Worm (Caenorhabditis elegans) whole organism, L4/young adult: ENCODE measurements around the gene bckd-1A.

ENCODE experiments used
- W03F9.2 ChIP-seq: fragments of 150-350 bp; optimal IDR thresholded peaks from 2 replicates; lab custom pipeline; 2014; ENCODE audit warnings: missing biosample characterization, missing genetic modification characterization
- dao-5 ChIP-seq: sonication (generic microtip); optimal IDR thresholded peaks from 2 replicates; lab custom pipeline; 2016; ENCODE audit warnings: missing genotype, missing genetic modification characterization, moderate library complexity, missing compliant biosample characterization

ce11 chrIII:12918575-12918974 is 53.7 kb downstream of the bckd-1A start, which contains the start of gene Y37D8A.16:
- TF ChIP-seq dao-5 (tag; lab: Kevin White, UChicago) (no peak), W03F9.2 (no peak)
